Worm (Caenorhabditis elegans): Measurements from ENCODE around the gene ubc-7.

ce11 chrIII:9664484-9665221, 33.7 kb upstream of the ubc-7 start:
- TF ChIP-seq snpc-4 (GFP tag; optimal IDR thresholded peaks at IDR 0.05): no peak
- no peak for TF ChIP-seq snpc-4 (tag; optimal IDR thresholded peaks at IDR 0.05)
- TF ChIP-seq unc-130 (GFP tag; optimal IDR thresholded peaks at IDR 0.05): no peak
- TF ChIP-seq ceh-91 (GFP tag; IDR thresholded peaks at IDR 0.05): no peak
- TF ChIP-seq tbx-9 (tag; optimal IDR thresholded peaks at IDR 0.05; ENCODE audit: borderline replicate concordance): no peak
- no peak for TF ChIP-seq lin-35 (GFP tag; optimal IDR thresholded peaks at IDR 0.05)
- no peak for TF ChIP-seq ama-1 (optimal IDR thresholded peaks at IDR 0.05)
- no peak for TF ChIP-seq ama-1 (GFP tag; optimal IDR thresholded peaks at IDR 0.05)
- TF ChIP-seq pbrm-1 (GFP tag; IDR thresholded peaks at IDR 0.05): no peak
- TF ChIP-seq K11D2.4 (GFP tag; IDR thresholded peaks at IDR 0.05): no peak
